Fruit fly (Drosophila melanogaster): ENCODE results near the gene CG32641.

DNA sequence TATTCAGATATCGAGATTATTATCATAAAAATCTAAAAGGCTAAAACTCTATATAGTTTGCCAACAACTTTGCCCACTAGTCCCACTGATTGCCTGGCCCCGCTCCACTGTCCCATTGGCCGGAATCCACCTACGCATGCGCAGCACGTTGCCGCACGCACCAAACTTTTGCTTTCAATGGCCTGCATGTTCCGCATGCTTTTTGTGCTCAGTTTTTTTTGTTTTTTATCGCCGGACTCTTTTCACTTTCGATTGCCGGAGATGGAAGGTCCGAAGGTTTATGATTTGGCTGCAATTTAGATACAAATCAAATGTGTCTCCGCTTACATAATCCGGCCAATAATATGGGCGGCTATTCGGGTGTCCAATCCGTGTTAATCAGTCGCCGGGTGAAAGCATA is 8.0 kb downstream of the CG32641 start:
- TF ChIP-seq CG12299 (tag; optimal IDR thresholded peaks at IDR 0.05) (no peak), D19A (tag; optimal IDR thresholded peaks at IDR 0.05) (no peak), abd-A (tag; optimal IDR thresholded peaks at IDR 0.05) (no peak), CG2678 (tag; optimal IDR thresholded peaks at IDR 0.05) (no peak), inv (GFP tag; IDR thresholded peaks at IDR 0.05; ENCODE audit: partially characterized antibody) (no peak)

Measured in whole organism, embryonic.